Fruit fly (Drosophila melanogaster): Measurements from ENCODE around the gene CG3448.

dm6 chr3L:9462247-9462769 is 10.9 kb upstream of the CG3448 start:
- peak; percentile 89 for TF ChIP-seq Sox102F (GFP tag; optimal IDR thresholded peaks at IDR 0.05)
- TF ChIP-seq Sox15 (GFP tag; optimal IDR thresholded peaks at IDR 0.05): peak; percentile 56
- TF ChIP-seq CG11902 (GFP tag; optimal IDR thresholded peaks at IDR 0.05): peak; percentile 59
- peak; percentile 70 to 93 for TF ChIP-seq salr (GFP tag; optimal IDR thresholded peaks at IDR 0.05)

All from whole organism, prepupa.